Worm (Caenorhabditis elegans) whole organism, young adult: ENCODE results near the gene rps-21.

ENCODE experiments used
- B0261.1 ChIP-seq: sonication (generic microtip); optimal IDR thresholded peaks from 2 replicates; lab custom pipeline; 2016; ENCODE audit warnings: mild to moderate bottlenecking, missing genetic modification characterization, moderate library complexity, missing compliant biosample characterization
- K11D2.4 ChIP-seq: fragments of 200-800 bp; sonication (Bioruptor generic); IDR thresholded peaks from 2 replicates; pipeline ENCODE4 v1.3.6; 2022; ENCODE audit warnings: missing genetic modification reagents, missing genetic modification characterization, missing compliant biosample characterization
- K12H6.12 ChIP-seq: fragments of 200-800 bp; sonication (Bioruptor generic); optimal IDR thresholded peaks from 2 replicates; lab custom pipeline; 2018; ENCODE audit warnings: mild to moderate bottlenecking, missing genetic modification characterization, missing compliant biosample characterization
- T26A5.8 ChIP-seq: sonication (generic microtip); optimal IDR thresholded peaks from 2 replicates; lab custom pipeline; 2016; ENCODE audit warnings: missing genetic modification characterization, missing compliant biosample characterization
- Y79H2A.3 ChIP-seq: fragments of 200-800 bp; sonication (Bioruptor generic); conservative IDR thresholded peaks from 2 replicates; pipeline ENCODE4 v1.3.6; 2022; ENCODE audit warnings: missing genetic modification reagents, missing genetic modification characterization, missing compliant biosample characterization
- Y95B8A.8 ChIP-seq: fragments of 200-800 bp; sonication (Bioruptor generic); IDR thresholded peaks from 2 replicates; pipeline ENCODE4 v1.3.6; 2022; ENCODE audit warnings: missing genetic modification reagents, missing genetic modification characterization, missing compliant biosample characterization
- ZK185.1 ChIP-seq: sonication (generic microtip); optimal IDR thresholded peaks from 2 replicates; lab custom pipeline; 2016; ENCODE audit warnings: mild to moderate bottlenecking, missing genetic modification characterization, missing compliant biosample characterization; ENCODE audit not compliant: poor library complexity, severe bottlenecking
- ama-1 ChIP-seq, 3 experiments: fragments of 150-350 bp in 1 of 3; sonication (generic microtip) in 2 of 3; optimal IDR thresholded peaks; 2 replicates each; lab custom pipeline; 2014 to 2018; ENCODE audit warnings: missing biosample characterization in 2 of 3, missing genetic modification characterization in 2 of 3, missing genetic modification reagents in 2 of 3
- atf-7 ChIP-seq: sonication (generic microtip); optimal IDR thresholded peaks from 2 replicates; lab custom pipeline; 2017; ENCODE audit warnings: mild to moderate bottlenecking, missing genetic modification characterization, missing compliant biosample characterization
- attf-3 ChIP-seq: fragments of 200-800 bp; sonication (Bioruptor generic); conservative IDR thresholded peaks from 2 replicates; pipeline ENCODE4 v1.3.6; 2022; ENCODE audit warnings: missing genetic modification reagents, missing genetic modification characterization, missing compliant biosample characterization
- bed-1 ChIP-seq: fragments of 200-800 bp; sonication (Bioruptor generic); IDR thresholded peaks from 2 replicates; pipeline ENCODE4 v1.3.6; 2022; ENCODE audit warnings: missing genetic modification reagents, missing genetic modification characterization, missing compliant biosample characterization
- cebp-2 ChIP-seq: fragments of 200-800 bp; sonication (Bioruptor generic); IDR thresholded peaks from 2 replicates; pipeline ENCODE4 v1.3.6; 2022; ENCODE audit warnings: missing genetic modification characterization, missing compliant biosample characterization
- ceh-58 ChIP-seq: fragments of 200-800 bp; sonication (Bioruptor generic); IDR thresholded peaks from 2 replicates; pipeline ENCODE4 v1.3.6; 2022; ENCODE audit warnings: missing genetic modification characterization, missing compliant biosample characterization
- die-1 ChIP-seq: sonication (generic microtip); optimal IDR thresholded peaks from 2 replicates; lab custom pipeline; 2016; ENCODE audit warnings: missing genotype, mild to moderate bottlenecking, missing genetic modification characterization, missing compliant biosample characterization
- efl-1 ChIP-seq: fragments of 150-350 bp; optimal IDR thresholded peaks from 2 replicates; lab custom pipeline; 2014; ENCODE audit warnings: missing biosample characterization, missing genetic modification reagents, missing genetic modification characterization
- egl-18 ChIP-seq: fragments of 200-800 bp; sonication (Bioruptor generic); IDR thresholded peaks from 2 replicates; pipeline ENCODE4 v1.3.6; 2022; ENCODE audit warnings: missing genetic modification reagents, missing genetic modification characterization, missing compliant biosample characterization
- ekl-4 ChIP-seq: fragments of 200-800 bp; sonication (Bioruptor generic); IDR thresholded peaks from 2 replicates; pipeline ENCODE4 v1.3.6; 2022; ENCODE audit warnings: missing genetic modification reagents, missing genetic modification characterization, missing compliant biosample characterization
- ets-4 ChIP-seq: fragments of 200-800 bp; sonication (Bioruptor generic); optimal IDR thresholded peaks from 2 replicates; lab custom pipeline; 2018; ENCODE audit warnings: mild to moderate bottlenecking, missing genetic modification characterization, missing compliant biosample characterization
- fkh-3 ChIP-seq: sonication (generic microtip); optimal IDR thresholded peaks from 2 replicates; lab custom pipeline; 2016; ENCODE audit warnings: mild to moderate bottlenecking, missing genetic modification characterization, missing compliant biosample characterization
- gei-17 ChIP-seq: fragments of 200-800 bp; sonication (Bioruptor generic); optimal IDR thresholded peaks from 2 replicates; lab custom pipeline; 2018; ENCODE audit warnings: mild to moderate bottlenecking, missing genetic modification characterization, missing compliant biosample characterization
- him-1 ChIP-seq: sonication (generic microtip); optimal IDR thresholded peaks from 2 replicates; lab custom pipeline; 2016; ENCODE audit warnings: missing genotype, missing genetic modification reagents, missing genetic modification characterization, missing compliant biosample characterization
- hlh-12 ChIP-seq: sonication (generic microtip); optimal IDR thresholded peaks from 2 replicates; lab custom pipeline; 2016; ENCODE audit warnings: missing genetic modification characterization, missing compliant biosample characterization
- hlh-26 ChIP-seq: fragments of 200-800 bp; sonication (Bioruptor generic); conservative IDR thresholded peaks from 2 replicates; pipeline ENCODE4 v1.3.6; 2022; ENCODE audit warnings: missing genetic modification reagents, missing genetic modification characterization, missing compliant biosample characterization
- hmg-1.2 ChIP-seq: fragments of 200-800 bp; sonication (Bioruptor generic); IDR thresholded peaks from 2 replicates; pipeline ENCODE4 v1.3.6; 2022; ENCODE audit warnings: missing genetic modification reagents, missing genetic modification characterization, missing compliant biosample characterization
- hsf-1 ChIP-seq: fragments of 200-800 bp; sonication (Bioruptor generic); IDR thresholded peaks from 2 replicates; pipeline ENCODE4 v1.3.6; 2022; ENCODE audit warnings: missing genetic modification reagents, missing genetic modification characterization, missing compliant biosample characterization
- let-607 ChIP-seq, 2 experiments: fragments of 200-800 bp in 1 of 2; sonication (Bioruptor generic) in 1 of 2; sonication (generic microtip) in 1 of 2; optimal IDR thresholded peaks; 2 replicates each; lab custom pipeline; 2016 to 2018; ENCODE audit warnings: mild to moderate bottlenecking in 2 of 2, missing compliant biosample characterization in 2 of 2, missing genetic modification characterization in 2 of 2, moderate library complexity in 2 of 2, missing genotype in 1 of 2
- lir-1 ChIP-seq: fragments of 200-800 bp; sonication (Bioruptor generic); conservative IDR thresholded peaks from 2 replicates; pipeline ENCODE4 v1.3.6; 2022; ENCODE audit warnings: missing genetic modification reagents, missing genetic modification characterization, missing compliant biosample characterization
- lsy-27 ChIP-seq: sonication (generic microtip); optimal IDR thresholded peaks from 2 replicates; lab custom pipeline; 2017; ENCODE audit warnings: missing genetic modification characterization, mild to moderate bottlenecking, missing compliant biosample characterization, antibody characterized with exemption, missing genotype, borderline replicate concordance; ENCODE audit not compliant: insufficient read depth
- madf-10 ChIP-seq: sonication (generic microtip); optimal IDR thresholded peaks from 2 replicates; lab custom pipeline; 2016; ENCODE audit warnings: mild to moderate bottlenecking, missing genetic modification characterization, missing compliant biosample characterization
- madf-8 ChIP-seq: fragments of 200-800 bp; sonication (Bioruptor generic); conservative IDR thresholded peaks from 2 replicates; pipeline ENCODE4 v1.3.6; 2022; ENCODE audit warnings: missing genetic modification reagents, missing genetic modification characterization, missing compliant biosample characterization
- mes-4 ChIP-seq: sonication (generic microtip); optimal IDR thresholded peaks from 2 replicates; lab custom pipeline; 2016; ENCODE audit warnings: missing genotype, missing genetic modification characterization, missing compliant biosample characterization
- nfya-1 ChIP-seq: sonication (generic microtip); optimal IDR thresholded peaks from 2 replicates; lab custom pipeline; 2017; ENCODE audit warnings: antibody characterized with exemption, missing compliant biosample characterization, missing genetic modification characterization, borderline replicate concordance; ENCODE audit not compliant: insufficient read depth
- nfyb-1 ChIP-seq: fragments of 200-800 bp; sonication (Bioruptor generic); IDR thresholded peaks from 2 replicates; pipeline ENCODE4 v1.3.6; 2022; ENCODE audit warnings: missing genetic modification reagents, missing genetic modification characterization, missing compliant biosample characterization
- repo-1 ChIP-seq: sonication (generic microtip); optimal IDR thresholded peaks from 2 replicates; lab custom pipeline; 2017; ENCODE audit warnings: mild to moderate bottlenecking, missing genetic modification characterization, missing compliant biosample characterization
- snpc-1.1 ChIP-seq: sonication (generic microtip); optimal IDR thresholded peaks from 2 replicates; lab custom pipeline; 2017; ENCODE audit warnings: missing genetic modification characterization, mild to moderate bottlenecking, missing compliant biosample characterization, antibody characterized with exemption, moderate library complexity, missing genotype, missing genetic modification reagents; ENCODE audit not compliant: insufficient read depth
- snpc-1.3 ChIP-seq: sonication (generic microtip); optimal IDR thresholded peaks from 2 replicates; lab custom pipeline; 2017; ENCODE audit warnings: missing genetic modification characterization, mild to moderate bottlenecking, missing compliant biosample characterization, antibody characterized with exemption, moderate library complexity, missing genotype, missing genetic modification reagents; ENCODE audit not compliant: insufficient read depth
- snpc-3.4 ChIP-seq: sonication (generic microtip); optimal IDR thresholded peaks from 2 replicates; lab custom pipeline; 2017; ENCODE audit warnings: missing genetic modification characterization, mild to moderate bottlenecking, missing compliant biosample characterization, antibody characterized with exemption, moderate library complexity, missing genotype, missing genetic modification reagents
- snpc-4 ChIP-seq, 5 experiments: fragments of 150-350 bp in 1 of 5; sonication (generic microtip) in 4 of 5; optimal IDR thresholded peaks; 2 replicates each; lab custom pipeline; 2014 to 2018; ENCODE audit warnings: missing genetic modification characterization in 5 of 5, missing biosample characterization in 3 of 5, antibody characterized with exemption in 2 of 5, mild to moderate bottlenecking in 2 of 5, missing compliant biosample characterization in 2 of 5, missing genotype in 2 of 5, moderate library complexity in 2 of 5, missing genetic modification reagents in 1 of 5
- tbx-9 ChIP-seq: sonication (generic microtip); optimal IDR thresholded peaks from 2 replicates; lab custom pipeline; 2016; ENCODE audit warnings: borderline replicate concordance, missing genetic modification characterization, inconsistent platforms, missing compliant biosample characterization
- ztf-28 ChIP-seq: fragments of 200-800 bp; sonication (Bioruptor generic); IDR thresholded peaks from 2 replicates; pipeline ENCODE4 v1.3.6; 2022; ENCODE audit warnings: missing genetic modification reagents, missing genetic modification characterization, missing compliant biosample characterization
- ztf-3 ChIP-seq: fragments of 200-800 bp; sonication (Bioruptor generic); optimal IDR thresholded peaks from 2 replicates; lab custom pipeline; 2018; ENCODE audit warnings: mild to moderate bottlenecking, missing genetic modification characterization, missing compliant biosample characterization

The rps-21 gene

DNA sequence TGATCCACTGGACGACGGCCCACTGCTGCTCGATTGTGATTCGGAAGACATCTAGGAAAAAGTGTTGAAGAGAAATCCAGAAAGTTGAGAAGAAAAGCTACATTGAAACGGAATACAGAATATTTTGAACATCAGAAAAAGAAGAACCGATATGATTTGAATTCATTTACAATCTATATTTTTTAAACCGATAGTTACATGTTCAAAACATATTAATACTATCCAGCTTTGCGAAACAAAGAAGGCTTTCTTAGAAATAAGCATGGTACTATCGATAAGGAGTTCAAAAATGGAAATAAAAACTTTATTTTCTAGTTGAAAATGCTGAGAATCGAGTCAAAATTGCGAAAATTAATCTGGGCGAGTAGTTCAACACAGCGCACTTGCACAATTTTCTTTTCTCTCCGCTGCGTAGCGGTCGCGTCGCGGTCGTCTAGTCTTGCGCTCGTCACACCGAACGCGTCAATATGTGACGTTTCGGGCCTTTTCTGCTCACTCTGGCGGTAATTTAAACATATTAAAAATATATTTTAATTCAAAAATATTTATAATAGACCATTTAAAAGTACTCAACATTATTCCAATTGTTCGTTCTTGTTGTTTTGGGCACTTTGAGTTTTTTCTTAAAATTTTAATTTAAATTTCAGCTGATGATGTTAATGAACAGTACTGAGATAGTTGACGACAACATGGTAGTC is 27.2 kb downstream of the rps-21 start, which contains the start of the genes syf-2 and K04G7.1 (continued):
- TF ChIP-seq repo-1 (tag; lab: Kevin White, UChicago), result peak; percentile 1
- TF ChIP-seq egl-18 (GFP tag; lab: Robert Waterston, UW), result no peak
- TF ChIP-seq die-1 (tag; lab: Kevin White, UChicago), result no peak
- TF ChIP-seq hmg-1.2 (GFP tag; lab: Robert Waterston, UW), result peak; percentile 73
- TF ChIP-seq ZK185.1 (tag; lab: Kevin White, UChicago), result peak; percentile 64
- TF ChIP-seq snpc-3.4 (tag; lab: Kevin White, UChicago), result peak; percentile 52
- TF ChIP-seq let-607 (tag; optimal IDR thresholded peaks at IDR 0.05; lab: Kevin White, UChicago), result peak; percentile 65 to 78
- TF ChIP-seq snpc-1.3 (tag; lab: Kevin White, UChicago), result peak; percentile 76
- no peak for TF ChIP-seq ama-1 (optimal IDR thresholded peaks at IDR 0.05; lab: Kevin White, UChicago)
- TF ChIP-seq ama-1 (GFP tag; optimal IDR thresholded peaks at IDR 0.05; lab: Kevin White, UChicago), result no peak
- no peak for TF ChIP-seq bed-1
- peak; percentile 26 for TF ChIP-seq gei-17 (GFP tag; lab: Kevin White, UChicago)
- TF ChIP-seq ets-4, result no peak
- no peak for TF ChIP-seq mes-4 (tag; lab: Kevin White, UChicago)
- TF ChIP-seq nfyb-1 (GFP tag; lab: Robert Waterston, UW), result peak; percentile 89
- TF ChIP-seq B0261.1 (tag; lab: Kevin White, UChicago), result no peak
- peak; percentile 48 for TF ChIP-seq madf-10
- peak; percentile 60; the same call in 1 of the 2 replicates for TF ChIP-seq K11D2.4 (GFP tag; lab: Robert Waterston, UW)
- TF ChIP-seq snpc-4 (GFP tag; optimal IDR thresholded peaks at IDR 0.05; lab: Kevin White, UChicago), result peak; percentile 77
- TF ChIP-seq snpc-4 (tag; optimal IDR thresholded peaks at IDR 0.05; lab: Kevin White, UChicago), result peak; percentile 50 to 81 (median 66)
- TF ChIP-seq T26A5.8, result no peak
- TF ChIP-seq atf-7 (tag; lab: Kevin White, UChicago), result peak; percentile 35
- peak; percentile 94 for TF ChIP-seq ekl-4 (GFP tag; lab: Robert Waterston, UW)
- TF ChIP-seq attf-3, result peak; percentile 79
- peak; percentile 74 for TF ChIP-seq snpc-1.1 (tag; lab: Kevin White, UChicago)
- TF ChIP-seq madf-8 (GFP tag; lab: Robert Waterston, UW), result peak; percentile 31; the same call in 1 of the 2 replicates
- no peak for TF ChIP-seq ztf-3
- no peak for TF ChIP-seq lsy-27
- peak; percentile 73 for TF ChIP-seq K12H6.12 (tag; lab: Kevin White, UChicago)
- TF ChIP-seq fkh-3 (tag; lab: Kevin White, UChicago), result no peak
- TF ChIP-seq hlh-12, result no peak
- TF ChIP-seq hsf-1, result peak; percentile 62; the same call in 1 of the 2 replicates
- TF ChIP-seq him-1 (tag; lab: Kevin White, UChicago), result peak; percentile 32
- peak; percentile 85 for TF ChIP-seq lir-1 (GFP tag; lab: Robert Waterston, UW)
- TF ChIP-seq tbx-9 (tag; lab: Kevin White, UChicago), result no peak
- TF ChIP-seq nfya-1, result no peak
- no peak for TF ChIP-seq ztf-28 (GFP tag; lab: Robert Waterston, UW)
- 0 out of 2 replicates have a peak, but pooled peaks have one; percentile 64 for TF ChIP-seq Y79H2A.3 (GFP tag; lab: Robert Waterston, UW)
- TF ChIP-seq cebp-2, result no peak
- no peak for TF ChIP-seq hlh-26
- TF ChIP-seq Y95B8A.8 (GFP tag; lab: Robert Waterston, UW), result peak; percentile 84; the same call in 1 of the 2 replicates
- TF ChIP-seq efl-1 (GFP tag; lab: Kevin White, UChicago), result peak; percentile 82
- TF ChIP-seq ceh-58, result no peak
